Worm (Caenorhabditis elegans) whole organism, young adult: ENCODE data around the gene ttr-42.

ENCODE experiments used
- B0035.1 ChIP-seq: sonication (generic microtip); optimal IDR thresholded peaks from 2 replicates; lab custom pipeline; 2016; ENCODE audit warnings: missing genetic modification characterization, mild to moderate bottlenecking, missing compliant biosample characterization, missing genotype, missing genetic modification reagents
- B0336.3 ChIP-seq: fragments of 200-800 bp; sonication (Bioruptor generic); IDR thresholded peaks from 2 replicates; pipeline ENCODE4 v1.3.6; 2022; ENCODE audit warnings: missing genetic modification characterization, missing compliant biosample characterization
- F10E7.11 ChIP-seq: sonication (generic microtip); optimal IDR thresholded peaks from 2 replicates; lab custom pipeline; 2017; ENCODE audit warnings: mild to moderate bottlenecking, missing genetic modification characterization, moderate library complexity, missing compliant biosample characterization
- F23B12.7 ChIP-seq: sonication (generic microtip); optimal IDR thresholded peaks from 2 replicates; lab custom pipeline; 2017; ENCODE audit warnings: missing genetic modification characterization, mild to moderate bottlenecking, missing compliant biosample characterization, antibody characterized with exemption, moderate library complexity; ENCODE audit not compliant: insufficient read depth
- F33H1.4 ChIP-seq: fragments of 200-800 bp; sonication (Bioruptor generic); IDR thresholded peaks from 2 replicates; pipeline ENCODE4 v1.3.6; 2022; ENCODE audit warnings: missing genetic modification reagents, missing genetic modification characterization, missing compliant biosample characterization
- F49E8.2 ChIP-seq: sonication (generic microtip); optimal IDR thresholded peaks from 3 replicates; lab custom pipeline; 2017; ENCODE audit warnings: missing genetic modification characterization, mild to moderate bottlenecking, missing compliant biosample characterization, antibody characterized with exemption, moderate library complexity; ENCODE audit not compliant: insufficient read depth
- F55B11.4 ChIP-seq: sonication (generic microtip); optimal IDR thresholded peaks from 2 replicates; lab custom pipeline; 2016; ENCODE audit warnings: missing compliant biosample characterization, missing genetic modification characterization, borderline replicate concordance; ENCODE audit not compliant: insufficient read depth
- F57A8.1 ChIP-seq: fragments of 200-800 bp; sonication (Bioruptor generic); optimal IDR thresholded peaks from 2 replicates; lab custom pipeline; 2018; ENCODE audit warnings: mild to moderate bottlenecking, missing genetic modification characterization, moderate library complexity, missing compliant biosample characterization
- F57C9.4 ChIP-seq: sonication (generic microtip); optimal IDR thresholded peaks from 2 replicates; lab custom pipeline; 2017; ENCODE audit warnings: mild to moderate bottlenecking, missing genetic modification characterization, missing compliant biosample characterization
- T07F8.4 ChIP-seq: sonication (generic microtip); optimal IDR thresholded peaks from 2 replicates; lab custom pipeline; 2016; ENCODE audit warnings: mild to moderate bottlenecking, missing genetic modification characterization, moderate library complexity, missing compliant biosample characterization
- Y53G8AR.9 ChIP-seq: fragments of 200-800 bp; sonication (Bioruptor generic); conservative IDR thresholded peaks from 2 replicates; pipeline ENCODE4 v1.3.6; 2022; ENCODE audit warnings: missing genetic modification reagents, missing genetic modification characterization, missing compliant biosample characterization
- Y95B8A.8 ChIP-seq: fragments of 200-800 bp; sonication (Bioruptor generic); IDR thresholded peaks from 2 replicates; pipeline ENCODE4 v1.3.6; 2022; ENCODE audit warnings: missing genetic modification reagents, missing genetic modification characterization, missing compliant biosample characterization
- ZK185.1 ChIP-seq: sonication (generic microtip); optimal IDR thresholded peaks from 2 replicates; lab custom pipeline; 2016; ENCODE audit warnings: mild to moderate bottlenecking, missing genetic modification characterization, missing compliant biosample characterization; ENCODE audit not compliant: poor library complexity, severe bottlenecking
- ama-1 ChIP-seq, 3 experiments: fragments of 150-350 bp in 1 of 3; sonication (generic microtip) in 2 of 3; optimal IDR thresholded peaks; 2 replicates each; lab custom pipeline; 2014 to 2018; ENCODE audit warnings: missing biosample characterization in 2 of 3, missing genetic modification characterization in 2 of 3, missing genetic modification reagents in 2 of 3
- aptf-3 ChIP-seq: fragments of 200-800 bp; sonication (Bioruptor generic); IDR thresholded peaks from 2 replicates; pipeline ENCODE4 v1.3.6; 2022; ENCODE audit warnings: missing genetic modification characterization, missing compliant biosample characterization
- atf-7 ChIP-seq: sonication (generic microtip); optimal IDR thresholded peaks from 2 replicates; lab custom pipeline; 2017; ENCODE audit warnings: mild to moderate bottlenecking, missing genetic modification characterization, missing compliant biosample characterization
- athp-1 ChIP-seq: sonication (generic microtip); optimal IDR thresholded peaks from 2 replicates; lab custom pipeline; 2017; ENCODE audit warnings: mild to moderate bottlenecking, missing genetic modification characterization, missing compliant biosample characterization
- attf-6 ChIP-seq: fragments of 200-800 bp; sonication (Bioruptor generic); IDR thresholded peaks from 2 replicates; pipeline ENCODE4 v1.3.6; 2022; ENCODE audit warnings: missing genetic modification reagents, missing genetic modification characterization, missing compliant biosample characterization
- bed-1 ChIP-seq: fragments of 200-800 bp; sonication (Bioruptor generic); IDR thresholded peaks from 2 replicates; pipeline ENCODE4 v1.3.6; 2022; ENCODE audit warnings: missing genetic modification reagents, missing genetic modification characterization, missing compliant biosample characterization
- cebp-2 ChIP-seq: fragments of 200-800 bp; sonication (Bioruptor generic); IDR thresholded peaks from 2 replicates; pipeline ENCODE4 v1.3.6; 2022; ENCODE audit warnings: missing genetic modification characterization, missing compliant biosample characterization
- ceh-100 ChIP-seq: fragments of 200-800 bp; sonication (Bioruptor generic); IDR thresholded peaks from 2 replicates; pipeline ENCODE4 v1.3.6; 2022; ENCODE audit warnings: missing genetic modification reagents, missing genetic modification characterization, missing compliant biosample characterization
- chd-7 ChIP-seq: sonication (generic microtip); optimal IDR thresholded peaks from 2 replicates; lab custom pipeline; 2016; ENCODE audit warnings: mild to moderate bottlenecking, missing genetic modification characterization, moderate library complexity, missing compliant biosample characterization
- egl-44 ChIP-seq: fragments of 200-800 bp; sonication (Bioruptor generic); IDR thresholded peaks from 2 replicates; pipeline ENCODE4 v1.3.6; 2022; ENCODE audit warnings: missing genetic modification reagents, missing genetic modification characterization, missing compliant biosample characterization
- egrh-3 ChIP-seq: fragments of 200-800 bp; sonication (Bioruptor generic); IDR thresholded peaks from 2 replicates; pipeline ENCODE4 v1.3.6; 2022; ENCODE audit warnings: missing genetic modification reagents, missing genetic modification characterization, missing compliant biosample characterization
- hlh-12 ChIP-seq: sonication (generic microtip); optimal IDR thresholded peaks from 2 replicates; lab custom pipeline; 2016; ENCODE audit warnings: missing genetic modification characterization, missing compliant biosample characterization
- hlh-26 ChIP-seq: fragments of 200-800 bp; sonication (Bioruptor generic); conservative IDR thresholded peaks from 2 replicates; pipeline ENCODE4 v1.3.6; 2022; ENCODE audit warnings: missing genetic modification reagents, missing genetic modification characterization, missing compliant biosample characterization
- hmg-1.2 ChIP-seq: fragments of 200-800 bp; sonication (Bioruptor generic); IDR thresholded peaks from 2 replicates; pipeline ENCODE4 v1.3.6; 2022; ENCODE audit warnings: missing genetic modification reagents, missing genetic modification characterization, missing compliant biosample characterization
- hrde-1 ChIP-seq: sonication (generic microtip); optimal IDR thresholded peaks from 2 replicates; lab custom pipeline; 2016; ENCODE audit warnings: missing genetic modification characterization, mild to moderate bottlenecking, missing compliant biosample characterization, moderate library complexity, missing genotype, missing genetic modification reagents, borderline replicate concordance
- lin-40 ChIP-seq: sonication (generic microtip); optimal IDR thresholded peaks from 2 replicates; lab custom pipeline; 2016; ENCODE audit warnings: missing genetic modification characterization, mild to moderate bottlenecking, missing compliant biosample characterization, missing genotype, missing genetic modification reagents
- lir-1 ChIP-seq: fragments of 200-800 bp; sonication (Bioruptor generic); conservative IDR thresholded peaks from 2 replicates; pipeline ENCODE4 v1.3.6; 2022; ENCODE audit warnings: missing genetic modification reagents, missing genetic modification characterization, missing compliant biosample characterization
- lsl-1 ChIP-seq: fragments of 200-800 bp; sonication (Bioruptor generic); optimal IDR thresholded peaks from 2 replicates; lab custom pipeline; 2018; ENCODE audit warnings: mild to moderate bottlenecking, missing genetic modification characterization, moderate library complexity, missing compliant biosample characterization
- lsy-27 ChIP-seq: sonication (generic microtip); optimal IDR thresholded peaks from 2 replicates; lab custom pipeline; 2017; ENCODE audit warnings: missing genetic modification characterization, mild to moderate bottlenecking, missing compliant biosample characterization, antibody characterized with exemption, missing genotype, borderline replicate concordance; ENCODE audit not compliant: insufficient read depth
- madf-10 ChIP-seq: sonication (generic microtip); optimal IDR thresholded peaks from 2 replicates; lab custom pipeline; 2016; ENCODE audit warnings: mild to moderate bottlenecking, missing genetic modification characterization, missing compliant biosample characterization
- madf-8 ChIP-seq: fragments of 200-800 bp; sonication (Bioruptor generic); conservative IDR thresholded peaks from 2 replicates; pipeline ENCODE4 v1.3.6; 2022; ENCODE audit warnings: missing genetic modification reagents, missing genetic modification characterization, missing compliant biosample characterization
- mel-28 ChIP-seq: sonication (generic microtip); optimal IDR thresholded peaks from 2 replicates; lab custom pipeline; 2016; ENCODE audit warnings: borderline replicate concordance, mild to moderate bottlenecking, missing genetic modification characterization, missing compliant biosample characterization
- nhr-120 ChIP-seq: fragments of 200-800 bp; sonication (Bioruptor generic); IDR thresholded peaks from 2 replicates; pipeline ENCODE4 v1.3.6; 2022; ENCODE audit warnings: missing genetic modification characterization, missing compliant biosample characterization
- nhr-27 ChIP-seq: fragments of 200-800 bp; sonication (Bioruptor generic); optimal IDR thresholded peaks from 2 replicates; lab custom pipeline; 2018; ENCODE audit warnings: mild to moderate bottlenecking, missing genetic modification characterization, moderate library complexity, missing compliant biosample characterization
- nhr-80 ChIP-seq: sonication (generic microtip); optimal IDR thresholded peaks from 2 replicates; lab custom pipeline; 2016; ENCODE audit warnings: missing genetic modification characterization, missing compliant biosample characterization
- pbrm-1 ChIP-seq: fragments of 200-800 bp; sonication (Bioruptor generic); IDR thresholded peaks from 2 replicates; pipeline ENCODE4 v1.3.6; 2022; ENCODE audit warnings: missing genetic modification reagents, missing genetic modification characterization, missing compliant biosample characterization
- pha-4 ChIP-seq: fragments of 150-350 bp; sonication (generic microtip); optimal IDR thresholded peaks from 2 replicates; lab custom pipeline; 2014; ENCODE audit warnings: missing biosample characterization, missing genetic modification reagents, missing genetic modification characterization
- sea-2 ChIP-seq: fragments of 200-800 bp; sonication (Bioruptor generic); IDR thresholded peaks from 2 replicates; pipeline ENCODE4 v1.3.6; 2022; ENCODE audit warnings: missing genetic modification characterization, missing compliant biosample characterization
- somi-1 ChIP-seq: fragments of 200-800 bp; sonication (Bioruptor generic); optimal IDR thresholded peaks from 2 replicates; lab custom pipeline; 2018; ENCODE audit warnings: mild to moderate bottlenecking, missing genetic modification characterization, missing compliant biosample characterization
- xnd-1 ChIP-seq: sonication (generic microtip); optimal IDR thresholded peaks from 2 replicates; lab custom pipeline; 2016; ENCODE audit warnings: missing genotype, missing genetic modification reagents, missing genetic modification characterization, missing compliant biosample characterization
- zim-3 ChIP-seq: sonication (generic microtip); optimal IDR thresholded peaks from 2 replicates; lab custom pipeline; 2017; ENCODE audit warnings: mild to moderate bottlenecking, missing genetic modification characterization, moderate library complexity, missing compliant biosample characterization
- ztf-18 ChIP-seq: sonication (generic microtip); optimal IDR thresholded peaks from 2 replicates; lab custom pipeline; 2016; ENCODE audit warnings: missing genotype, mild to moderate bottlenecking, missing genetic modification characterization, missing compliant biosample characterization
- ztf-28 ChIP-seq: fragments of 200-800 bp; sonication (Bioruptor generic); IDR thresholded peaks from 2 replicates; pipeline ENCODE4 v1.3.6; 2022; ENCODE audit warnings: missing genetic modification reagents, missing genetic modification characterization, missing compliant biosample characterization
- ztf-3 ChIP-seq: fragments of 200-800 bp; sonication (Bioruptor generic); optimal IDR thresholded peaks from 2 replicates; lab custom pipeline; 2018; ENCODE audit warnings: mild to moderate bottlenecking, missing genetic modification characterization, missing compliant biosample characterization
- ztf-6 ChIP-seq: fragments of 200-800 bp; sonication (Bioruptor generic); IDR thresholded peaks from 2 replicates; pipeline ENCODE4 v1.3.6; 2022; ENCODE audit warnings: missing genetic modification reagents, missing genetic modification characterization, missing compliant biosample characterization

ttr-42 gene

DNA sequence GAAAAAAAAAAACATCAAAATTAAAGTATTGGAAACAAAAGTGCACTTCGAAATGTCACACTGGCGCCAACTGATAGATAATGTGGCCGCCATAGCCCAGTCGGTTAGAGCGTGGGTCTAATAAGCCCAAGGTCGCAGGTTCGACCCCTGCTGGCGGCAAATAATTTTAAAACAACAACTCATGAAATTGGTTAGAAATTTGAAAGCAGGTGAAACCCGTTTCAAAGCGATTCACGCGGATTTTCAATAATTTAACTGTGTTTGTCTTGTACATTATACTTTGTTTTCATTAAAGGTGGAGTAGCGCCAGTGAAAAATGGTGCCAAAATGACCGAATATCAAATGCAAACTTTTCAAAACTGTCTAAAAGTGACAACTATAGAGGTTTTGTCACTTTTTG is 46.3 kb upstream of the ttr-42 start:
- no peak for TF ChIP-seq Y53G8AR.9 (GFP tag; lab: Robert Waterston, UW)
- TF ChIP-seq lsl-1: no peak
- no peak for TF ChIP-seq hlh-12 (tag; lab: Kevin White, UChicago)
- TF ChIP-seq egl-44 (GFP tag; lab: Robert Waterston, UW): 0 out of 2 replicates have a peak, but pooled peaks have one; percentile 32
- TF ChIP-seq somi-1 (GFP tag; lab: Kevin White, UChicago): no peak
- no peak for TF ChIP-seq hlh-26
- no peak for TF ChIP-seq egrh-3 (GFP tag; lab: Robert Waterston, UW)
- peak; percentile 56 for TF ChIP-seq atf-7
- peak; percentile 16 for TF ChIP-seq B0035.1 (tag; lab: Kevin White, UChicago)
- no peak for TF ChIP-seq sea-2
- no peak for TF ChIP-seq ama-1 (optimal IDR thresholded peaks at IDR 0.05; lab: Kevin White, UChicago)
- TF ChIP-seq ama-1 (GFP tag; optimal IDR thresholded peaks at IDR 0.05; lab: Kevin White, UChicago): peak; percentile 16 to 32
- TF ChIP-seq lsy-27: no peak
- no peak for TF ChIP-seq hrde-1 (tag; lab: Kevin White, UChicago)
- peak; percentile 53 for TF ChIP-seq lin-40 (tag; lab: Kevin White, UChicago)
- TF ChIP-seq F49E8.2 (tag; lab: Kevin White, UChicago): no peak
- no peak for TF ChIP-seq ztf-3 (GFP tag; lab: Kevin White, UChicago)
- TF ChIP-seq F33H1.4 (GFP tag; lab: Robert Waterston, UW): no peak
- TF ChIP-seq mel-28 (tag; lab: Kevin White, UChicago): no peak
- TF ChIP-seq pbrm-1: peak; percentile 69
- TF ChIP-seq madf-10 (tag; lab: Kevin White, UChicago): peak; percentile 44
- no peak for TF ChIP-seq B0336.3 (GFP tag; lab: Robert Waterston, UW)
- no peak for TF ChIP-seq lir-1 (GFP tag; lab: Robert Waterston, UW)
- TF ChIP-seq bed-1 (GFP tag; lab: Robert Waterston, UW): no peak
- TF ChIP-seq Y95B8A.8 (GFP tag; lab: Robert Waterston, UW): no peak
- no peak for TF ChIP-seq attf-6 (GFP tag; lab: Robert Waterston, UW)
- no peak for TF ChIP-seq F10E7.11 (tag; lab: Kevin White, UChicago)
- TF ChIP-seq nhr-80 (tag; lab: Kevin White, UChicago): peak; percentile 40
- peak; percentile 68 for TF ChIP-seq zim-3 (tag; lab: Kevin White, UChicago)
- peak; percentile 71; the same call in 1 of the 2 replicates for TF ChIP-seq aptf-3 (GFP tag; lab: Robert Waterston, UW)
- TF ChIP-seq F55B11.4 (tag; lab: Kevin White, UChicago): no peak
- no peak for TF ChIP-seq xnd-1
- TF ChIP-seq F57C9.4: no peak
- peak; percentile 65 for TF ChIP-seq ztf-18
- TF ChIP-seq hmg-1.2: peak; percentile 52
- no peak for TF ChIP-seq ztf-6
- peak; percentile 81 for TF ChIP-seq ZK185.1 (tag; lab: Kevin White, UChicago)
- TF ChIP-seq chd-7: peak; percentile 63
- 0 out of 2 replicates have a peak, but pooled peaks have one; percentile 12 for TF ChIP-seq cebp-2 (GFP tag; lab: Robert Waterston, UW)
- TF ChIP-seq pha-4 (tag; lab: Kevin White, UChicago): no peak
- TF ChIP-seq nhr-27 (tag; lab: Kevin White, UChicago): peak; percentile 48
- no peak for TF ChIP-seq madf-8 (GFP tag; lab: Robert Waterston, UW)
- TF ChIP-seq athp-1 (tag; lab: Kevin White, UChicago): peak; percentile 40
- TF ChIP-seq ceh-100 (GFP tag; lab: Robert Waterston, UW): 0 out of 2 replicates have a peak, but pooled peaks have one; percentile 20
- no peak for TF ChIP-seq nhr-120
- peak; percentile 19 for TF ChIP-seq F23B12.7
- TF ChIP-seq F57A8.1 (GFP tag; lab: Kevin White, UChicago): no peak
- 0 out of 2 replicates have a peak, but pooled peaks have one; percentile 42 for TF ChIP-seq ztf-28 (GFP tag; lab: Robert Waterston, UW)
- TF ChIP-seq T07F8.4: peak; percentile 58
